Worm (Caenorhabditis elegans): Measurements from ENCODE around the gene T24B8.3.

T24B8.3 gene

ce11 chrII:9060332-9060840, 551 bp downstream of the T24B8.3 start (continued):
- TF ChIP-seq F37B4.10 (GFP tag; IDR thresholded peaks at IDR 0.05) (no peak), Y79H2A.3 (GFP tag; conservative IDR thresholded peaks at IDR 0.05) (no peak), dpff-1 (tag; optimal IDR thresholded peaks at IDR 0.05) (peak; percentile 9), F10E7.11 (tag; optimal IDR thresholded peaks at IDR 0.05) (peak; percentile 27), let-607 (tag; optimal IDR thresholded peaks at IDR 0.05) (peak; percentile 69 to 86), ceh-100 (GFP tag; IDR thresholded peaks at IDR 0.05) (0 out of 2 replicates have a peak, but pooled peaks have one; percentile 12), ZK185.1 (tag; optimal IDR thresholded peaks at IDR 0.05; ENCODE audit: poor library complexity, severe bottlenecking) (peak; percentile 61), lsl-1 (GFP tag; optimal IDR thresholded peaks at IDR 0.05) (no peak), aptf-2 (GFP tag; conservative IDR thresholded peaks at IDR 0.05) (no peak), F39B2.1 (GFP tag; IDR thresholded peaks at IDR 0.05) (no peak), hmg-20 (GFP tag; IDR thresholded peaks at IDR 0.05) (0 out of 2 replicates have a peak, but pooled peaks have one; percentile 8), ets-4 (GFP tag; optimal IDR thresholded peaks at IDR 0.05) (no peak), nhr-27 (tag; optimal IDR thresholded peaks at IDR 0.05) (no peak), nfya-1 (tag; optimal IDR thresholded peaks at IDR 0.05; ENCODE audit: borderline replicate concordance, insufficient read depth) (no peak), B0261.1 (tag; optimal IDR thresholded peaks at IDR 0.05) (no peak), T07F8.4 (tag; optimal IDR thresholded peaks at IDR 0.05) (no peak), cebp-1 (GFP tag; IDR thresholded peaks at IDR 0.05) (peak; percentile 73; the same call in 1 of the 2 replicates), cebp-1 (tag; optimal IDR thresholded peaks at IDR 0.05) (peak; percentile 85), lag-1 (GFP tag; IDR thresholded peaks at IDR 0.05) (no peak), ztf-25 (GFP tag; IDR thresholded peaks at IDR 0.05) (no peak), nhr-120 (GFP tag; IDR thresholded peaks at IDR 0.05) (no peak), ama-1 (optimal IDR thresholded peaks at IDR 0.05) (no peak), ama-1 (GFP tag; optimal IDR thresholded peaks at IDR 0.05) (no peak), Y53F4B.3 (GFP tag; IDR thresholded peaks at IDR 0.05) (no peak), pha-4 (tag; optimal IDR thresholded peaks at IDR 0.05) (no peak), rcor-1 (GFP tag; IDR thresholded peaks at IDR 0.05) (peak; percentile 95), K12H6.12 (tag; optimal IDR thresholded peaks at IDR 0.05) (peak; percentile 91), snpc-3.4 (tag; optimal IDR thresholded peaks at IDR 0.05) (no peak), hlh-12 (tag; optimal IDR thresholded peaks at IDR 0.05) (no peak), dpl-1 (GFP tag; optimal IDR thresholded peaks at IDR 0.05) (no peak), egl-44 (GFP tag; IDR thresholded peaks at IDR 0.05) (0 out of 2 replicates have a peak, but pooled peaks have one; percentile 45), F23B12.7 (tag; optimal IDR thresholded peaks at IDR 0.05; ENCODE audit: insufficient read depth) (peak; percentile 37), hmg-1.2 (GFP tag; IDR thresholded peaks at IDR 0.05) (peak; percentile 72), ceh-40 (GFP tag; IDR thresholded peaks at IDR 0.05) (no peak), mxl-1 (tag; optimal IDR thresholded peaks at IDR 0.05) (no peak), mes-4 (tag; optimal IDR thresholded peaks at IDR 0.05) (no peak), gei-17 (GFP tag; optimal IDR thresholded peaks at IDR 0.05) (peak; percentile 34), madf-10 (tag; optimal IDR thresholded peaks at IDR 0.05) (peak; percentile 99), rpc-1 (optimal IDR thresholded peaks at IDR 0.05) (no peak), rpc-1 (tag; optimal IDR thresholded peaks at IDR 0.05) (no peak), D2030.7 (GFP tag; IDR thresholded peaks at IDR 0.05) (no peak), C06A6.2 (GFP tag; conservative IDR thresholded peaks at IDR 0.05) (peak; percentile 57; the same call in 1 of the 2 replicates), K11D2.4 (GFP tag; IDR thresholded peaks at IDR 0.05) (peak; percentile 85), ztf-18 (tag; optimal IDR thresholded peaks at IDR 0.05) (peak; percentile 54), atf-7 (tag; optimal IDR thresholded peaks at IDR 0.05) (peak; percentile 77), sdz-38 (tag; optimal IDR thresholded peaks at IDR 0.05) (no peak), lin-35 (GFP tag; optimal IDR thresholded peaks at IDR 0.05) (peak in 1 of 3 experiments; percentile 24), unc-62 (GFP tag; optimal IDR thresholded peaks at IDR 0.05) (peak; percentile 65), ceh-79 (tag; optimal IDR thresholded peaks at IDR 0.05) (no peak), die-1 (tag; optimal IDR thresholded peaks at IDR 0.05) (peak; percentile 29)
